Worm (Caenorhabditis elegans) whole organism, late embryonic: ENCODE results near the gene pqn-16.

Experiments used
- F13H6.1 ChIP-seq: sonication (generic microtip); optimal IDR thresholded peaks from 2 replicates; lab custom pipeline; 2016; ENCODE audit warnings: missing genetic modification characterization, missing compliant biosample characterization
- ama-1 ChIP-seq: fragments of 150-350 bp; optimal IDR thresholded peaks from 2 replicates; lab custom pipeline; 2014
- dve-1 ChIP-seq: sonication (generic microtip); optimal IDR thresholded peaks from 2 replicates; lab custom pipeline; 2017; ENCODE audit warnings: antibody characterized with exemption, mild to moderate bottlenecking, missing genetic modification characterization, missing compliant biosample characterization
- hlh-6 ChIP-seq: sonication (generic microtip); optimal IDR thresholded peaks from 2 replicates; lab custom pipeline; 2016; ENCODE audit warnings: missing genotype, missing genetic modification characterization, missing compliant biosample characterization
- pax-1 ChIP-seq: fragments of 150-350 bp; optimal IDR thresholded peaks from 2 replicates; lab custom pipeline; 2014; ENCODE audit warnings: missing biosample characterization, missing genetic modification characterization
- pha-4 ChIP-seq: fragments of 150-350 bp; optimal IDR thresholded peaks from 2 replicates; lab custom pipeline; 2018; ENCODE audit warnings: missing biosample characterization, missing genetic modification reagents, missing genetic modification characterization
- sox-4 ChIP-seq: sonication (generic microtip); optimal IDR thresholded peaks from 2 replicates; lab custom pipeline; 2017; ENCODE audit warnings: mild to moderate bottlenecking, missing genetic modification characterization, inconsistent platforms, missing compliant biosample characterization
- tbx-2 ChIP-seq: sonication (generic microtip); optimal IDR thresholded peaks from 2 replicates; lab custom pipeline; 2016; ENCODE audit warnings: missing genetic modification characterization, missing compliant biosample characterization
- zip-5 ChIP-seq: sonication (generic microtip); optimal IDR thresholded peaks from 2 replicates; lab custom pipeline; 2016; ENCODE audit warnings: missing genetic modification characterization, missing compliant biosample characterization

DNA sequence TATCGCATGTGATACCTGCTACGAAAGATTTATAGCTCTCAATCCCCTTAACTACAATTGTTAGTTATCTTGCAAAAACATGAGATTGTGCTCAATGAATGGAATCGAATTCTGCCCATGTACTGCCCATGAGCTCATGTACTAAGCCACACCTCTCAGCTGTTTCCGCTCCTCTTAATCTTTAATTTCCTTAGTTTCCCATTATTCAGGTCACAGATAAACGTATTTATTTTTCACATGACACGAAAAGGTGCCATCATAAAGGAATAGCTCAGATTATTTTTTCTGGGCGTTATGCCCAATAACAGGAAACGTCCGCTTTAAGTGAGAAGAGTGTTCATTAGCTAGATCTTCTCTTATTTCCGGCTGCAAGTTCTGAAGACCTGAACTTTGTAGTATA, 12.1 kb downstream of the pqn-16 start:
- no peak for TF ChIP-seq dve-1 (tag; lab: Kevin White, UChicago)
- no peak for TF ChIP-seq zip-5 (tag; lab: Kevin White, UChicago)
- TF ChIP-seq tbx-2 (tag; lab: Kevin White, UChicago): no peak
- TF ChIP-seq hlh-6: no peak
- no peak for TF ChIP-seq pax-1
- no peak for TF ChIP-seq ama-1 (lab: Kevin White, UChicago)
- TF ChIP-seq F13H6.1 (tag; lab: Kevin White, UChicago): no peak
- no peak for TF ChIP-seq pha-4
- TF ChIP-seq sox-4 (tag; lab: Kevin White, UChicago): no peak
